Fruit fly (Drosophila melanogaster): ENCODE measurements around the gene Vta1.
A peak's percentile ranks its signal among the peaks of the same experiment; 100 is the strongest.

The Vta1 gene

dm6 chr3L:1688161-1688560, 35.5 kb upstream of the Vta1 start:
- no peak for TF ChIP-seq Hr78 (GFP tag; optimal IDR thresholded peaks at IDR 0.05)
- no peak for TF ChIP-seq Abd-B (GFP tag; optimal IDR thresholded peaks at IDR 0.05)
- no peak for TF ChIP-seq Vsx2 (GFP tag; optimal IDR thresholded peaks at IDR 0.05; ENCODE audit: partially characterized antibody)
- TF ChIP-seq Myc (optimal IDR thresholded peaks at IDR 0.05) = no peak
- no peak for TF ChIP-seq sage (GFP tag; optimal IDR thresholded peaks at IDR 0.05)
- no peak for TF ChIP-seq CrebA (GFP tag; optimal IDR thresholded peaks at IDR 0.05; ENCODE audit: borderline replicate concordance)
- TF ChIP-seq OdsH (GFP tag; optimal IDR thresholded peaks at IDR 0.05) = no peak
- TF ChIP-seq tai (GFP tag; optimal IDR thresholded peaks at IDR 0.05) = no peak
- no peak for TF ChIP-seq Dfd (GFP tag; optimal IDR thresholded peaks at IDR 0.05)
- no peak for TF ChIP-seq Jra (GFP tag; optimal IDR thresholded peaks at IDR 0.05)
- TF ChIP-seq psq (GFP tag; optimal IDR thresholded peaks at IDR 0.05) = no peak
- no peak for TF ChIP-seq GATAd (GFP tag; optimal IDR thresholded peaks at IDR 0.05)
- TF ChIP-seq fru (GFP tag; optimal IDR thresholded peaks at IDR 0.05) = no peak
- TF ChIP-seq pan (optimal IDR thresholded peaks at IDR 0.05) = no peak
- TF ChIP-seq Hnf4 (GFP tag; optimal IDR thresholded peaks at IDR 0.05) = no peak
- TF ChIP-seq br (GFP tag; optimal IDR thresholded peaks at IDR 0.05) = no peak
- no peak for TF ChIP-seq usp (GFP tag; optimal IDR thresholded peaks at IDR 0.05)
- TF ChIP-seq dl (GFP tag; optimal IDR thresholded peaks at IDR 0.05; ENCODE audit: insufficient read depth in 1 of 2, partially characterized antibody in 2 of 2) = no peak

dm6 chr3L:1683091-1683490, 30.4 kb upstream of the Vta1 start:
- TF ChIP-seq woc (GFP tag; optimal IDR thresholded peaks at IDR 0.05) (peak; percentile 55), CG9705 (GFP tag; optimal IDR thresholded peaks at IDR 0.05) (peak; percentile 47), dsf (GFP tag; optimal IDR thresholded peaks at IDR 0.05; ENCODE audit: borderline replicate concordance) (no peak), HLH106 (tag; optimal IDR thresholded peaks at IDR 0.05) (peak; percentile 76), h (GFP tag; optimal IDR thresholded peaks at IDR 0.05) (peak; percentile 42), Hnf4 (GFP tag; optimal IDR thresholded peaks at IDR 0.05) (peak; percentile 49), CG32264 (GFP tag; optimal IDR thresholded peaks at IDR 0.05) (peak; percentile 77), ey (GFP tag; optimal IDR thresholded peaks at IDR 0.05) (peak; percentile 65), OdsH (GFP tag; optimal IDR thresholded peaks at IDR 0.05) (peak; percentile 55), Dif (GFP tag; optimal IDR thresholded peaks at IDR 0.05; ENCODE audit: partially characterized antibody) (no peak), rgr (GFP tag; optimal IDR thresholded peaks at IDR 0.05) (peak; percentile 58), Hr78 (GFP tag; optimal IDR thresholded peaks at IDR 0.05) (no peak), fru (GFP tag; optimal IDR thresholded peaks at IDR 0.05) (peak; percentile 73), dmrt93B (GFP tag; optimal IDR thresholded peaks at IDR 0.05) (peak; percentile 49), psq (GFP tag; optimal IDR thresholded peaks at IDR 0.05) (peak; percentile 50), dl (GFP tag; optimal IDR thresholded peaks at IDR 0.05; ENCODE audit: insufficient read depth in 1 of 2, partially characterized antibody in 2 of 2) (no peak), brk (GFP tag; optimal IDR thresholded peaks at IDR 0.05) (peak; percentile 5), br (GFP tag; optimal IDR thresholded peaks at IDR 0.05) (peak; percentile 58), Sp1 (GFP tag; optimal IDR thresholded peaks at IDR 0.05) (peak; percentile 65), sage (GFP tag; optimal IDR thresholded peaks at IDR 0.05) (peak; percentile 1), foxo (GFP tag; optimal IDR thresholded peaks at IDR 0.05) (peak in 1 of 2 experiments; percentile 76)

- TF ChIP-seq HLH106 (tag; optimal IDR thresholded peaks at IDR 0.05) (peak; percentile 11), pan (optimal IDR thresholded peaks at IDR 0.05) (no peak), woc (GFP tag; optimal IDR thresholded peaks at IDR 0.05) (peak; percentile 20), N (GFP tag; optimal IDR thresholded peaks at IDR 0.05) (no peak), fru (GFP tag; optimal IDR thresholded peaks at IDR 0.05) (peak; percentile 1), h (GFP tag; optimal IDR thresholded peaks at IDR 0.05) (peak; percentile 11), Rel (GFP tag; optimal IDR thresholded peaks at IDR 0.05) (no peak), Rel (tag; optimal IDR thresholded peaks at IDR 0.05) (peak; percentile 71), sv (GFP tag; optimal IDR thresholded peaks at IDR 0.05) (no peak), Sp1 (GFP tag; optimal IDR thresholded peaks at IDR 0.05) (no peak), Dif (GFP tag; optimal IDR thresholded peaks at IDR 0.05; ENCODE audit: partially characterized antibody) (no peak), CG32264 (GFP tag; optimal IDR thresholded peaks at IDR 0.05) (no peak), rgr (GFP tag; optimal IDR thresholded peaks at IDR 0.05) (no peak), sage (GFP tag; optimal IDR thresholded peaks at IDR 0.05) (no peak), br (GFP tag; optimal IDR thresholded peaks at IDR 0.05) (no peak), foxo (GFP tag; optimal IDR thresholded peaks at IDR 0.05) (peak in 1 of 2 experiments; percentile 0), psq (GFP tag; optimal IDR thresholded peaks at IDR 0.05) (no peak), Dfd (GFP tag; optimal IDR thresholded peaks at IDR 0.05) (no peak), Mio (GFP tag; optimal IDR thresholded peaks at IDR 0.05) (no peak), brk (GFP tag; optimal IDR thresholded peaks at IDR 0.05) (no peak), GATAd (GFP tag; optimal IDR thresholded peaks at IDR 0.05) (no peak), Abd-B (GFP tag; optimal IDR thresholded peaks at IDR 0.05) (no peak), Hr83 (GFP tag; optimal IDR thresholded peaks at IDR 0.05; ENCODE audit: poor library complexity, severe bottlenecking) (no peak)
These were observed 26.7 kb upstream of the Vta1 start for dm6 chr3L:1679394-1679793.

Data from whole organism, wandering third instar larva.